Worm (Caenorhabditis elegans): ENCODE data around the gene srz-103.

srz-103 gene

ce11 chrV:16628991-16629390 is 50.1 kb downstream of the srz-103 start, which contains the start of gene W06G6.2:
Gene W06G6.2 (plus strand): TSS chrV:16629291.
- TF ChIP-seq C06A6.2 (GFP tag; conservative IDR thresholded peaks at IDR 0.05) (no peak), C17E4.6 (GFP tag; IDR thresholded peaks at IDR 0.05) (no peak), hlh-26 (GFP tag; conservative IDR thresholded peaks at IDR 0.05) (no peak), nhr-90 (tag; optimal IDR thresholded peaks at IDR 0.05) (no peak), ZK185.1 (tag; optimal IDR thresholded peaks at IDR 0.05; ENCODE audit: poor library complexity, severe bottlenecking) (no peak), attf-6 (GFP tag; IDR thresholded peaks at IDR 0.05) (no peak), lin-26 (GFP tag; IDR thresholded peaks at IDR 0.05) (no peak), pbrm-1 (GFP tag; IDR thresholded peaks at IDR 0.05) (no peak), Y67H2A.10 (GFP tag; conservative IDR thresholded peaks at IDR 0.05) (no peak), snpc-1.3 (tag; optimal IDR thresholded peaks at IDR 0.05; ENCODE audit: insufficient read depth) (no peak), Y53G8AR.9 (GFP tag; conservative IDR thresholded peaks at IDR 0.05) (no peak), cebp-2 (GFP tag; IDR thresholded peaks at IDR 0.05) (no peak), dox-1 (GFP tag; IDR thresholded peaks at IDR 0.05) (no peak), lir-1 (GFP tag; conservative IDR thresholded peaks at IDR 0.05) (no peak), T07F8.4 (tag; optimal IDR thresholded peaks at IDR 0.05) (no peak), madf-8 (GFP tag; conservative IDR thresholded peaks at IDR 0.05) (no peak), F22D6.2 (tag; optimal IDR thresholded peaks at IDR 0.05) (no peak), attf-3 (GFP tag; conservative IDR thresholded peaks at IDR 0.05) (no peak)

DNA sequence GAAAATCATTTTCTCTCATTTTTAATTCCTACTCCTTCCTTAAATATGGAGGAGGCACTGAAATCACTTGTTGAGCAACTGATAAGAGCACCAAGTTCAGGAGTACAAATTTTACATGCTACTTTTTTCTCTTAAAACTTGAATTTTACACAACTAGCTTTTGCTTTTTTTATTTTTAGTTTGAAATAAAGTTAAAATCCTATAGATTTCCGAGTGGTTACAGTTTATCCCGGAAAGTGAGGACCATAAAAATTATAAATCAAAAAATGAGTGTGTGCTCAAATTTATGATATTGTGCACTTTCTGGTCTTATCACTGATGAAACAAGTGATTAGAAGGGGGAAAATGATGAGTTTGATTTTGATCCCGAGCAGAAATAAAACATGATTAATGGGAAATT is 51.2 kb downstream of the srz-103 start, which contains the start of gene oac-53:
Gene oac-53, minus strand, starts transcription at position 9 of the 400 bp plus-strand sequence.
- no peak for TF ChIP-seq F52B5.7 (tag; optimal IDR thresholded peaks at IDR 0.05)
- peak; percentile 59 for TF ChIP-seq nhr-80 (tag; optimal IDR thresholded peaks at IDR 0.05)
